Fruit fly (Drosophila melanogaster): ENCODE data around the gene CG15631.

Gene CG15631

DNA sequence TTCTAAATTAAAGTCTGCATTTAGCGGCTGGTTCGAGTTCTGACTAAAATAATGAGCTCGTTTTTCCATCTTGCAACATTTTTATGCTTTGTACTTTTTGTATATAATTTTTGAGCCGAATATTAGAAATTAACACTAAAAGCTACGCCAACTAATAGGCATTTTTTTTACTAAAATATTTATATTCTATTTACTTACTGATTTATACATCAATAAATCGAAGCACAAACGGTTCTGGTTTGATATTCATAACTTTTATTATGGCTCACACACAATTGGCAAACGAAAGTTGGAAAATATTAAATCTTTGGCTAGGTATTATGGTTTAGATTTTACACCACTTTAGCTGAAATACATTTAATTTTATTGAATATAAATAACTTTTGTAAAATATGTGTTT, at the start of gene CG15631:
Gene CG15631, minus strand, starts transcription at position 101 of the 400 bp plus-strand sequence.
- TF ChIP-seq h (optimal IDR thresholded peaks at IDR 0.05) (no peak), ttk (optimal IDR thresholded peaks at IDR 0.05) (no peak), Myc (optimal IDR thresholded peaks at IDR 0.05) (no peak), insv (optimal IDR thresholded peaks at IDR 0.05) (no peak), psq (optimal IDR thresholded peaks at IDR 0.05) (no peak), Sin3A (optimal IDR thresholded peaks at IDR 0.05) (no peak)

DNA sequence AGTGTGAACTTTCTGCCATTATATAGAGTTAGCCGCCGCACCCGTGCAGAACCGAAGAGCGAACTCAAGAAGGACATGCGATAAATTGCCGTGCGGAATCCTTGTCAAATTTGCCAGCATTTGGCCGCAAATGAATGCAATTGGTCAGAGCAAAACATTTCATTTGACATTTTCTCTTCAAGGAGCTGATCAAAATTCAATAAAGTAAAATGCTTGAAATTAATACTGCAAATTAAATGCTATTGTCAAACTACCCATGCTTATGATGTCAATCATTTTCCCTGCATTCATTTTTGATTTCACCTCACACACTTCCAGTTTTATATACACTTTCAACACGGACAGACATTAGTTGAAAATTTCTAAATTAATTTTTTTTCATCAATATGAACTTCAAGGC, 28.3 kb upstream of the CG15631 start, which contains the start of gene CG42523:
Gene CG42523, plus strand, starts transcription at position 301 of the 400 bp plus-strand sequence.
- TF ChIP-seq Myc (optimal IDR thresholded peaks at IDR 0.05) = no peak
- TF ChIP-seq psq (optimal IDR thresholded peaks at IDR 0.05) = no peak

DNA sequence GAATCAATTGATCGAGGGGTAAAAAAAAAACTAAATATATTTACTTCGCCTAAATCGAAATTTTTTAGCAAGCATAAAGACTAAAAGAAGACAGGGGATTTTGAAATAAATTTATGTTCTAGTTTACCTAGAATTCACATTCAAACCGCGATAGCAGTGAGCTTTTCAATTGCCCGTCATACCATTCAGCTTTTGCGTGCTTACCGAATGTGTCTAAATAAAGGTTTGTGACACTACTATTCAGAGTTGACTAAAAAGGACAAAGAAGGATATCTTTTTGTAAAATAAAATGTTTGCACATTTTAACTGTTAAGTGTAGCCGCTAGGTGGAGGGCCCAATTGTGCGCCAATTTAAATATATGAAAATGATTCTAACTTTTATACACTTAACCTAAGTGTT, 8.2 kb downstream of the CG15631 start:
- TF ChIP-seq ttk (optimal IDR thresholded peaks at IDR 0.05) (no peak), Sin3A (optimal IDR thresholded peaks at IDR 0.05) (no peak), Myc (optimal IDR thresholded peaks at IDR 0.05) (no peak), h (optimal IDR thresholded peaks at IDR 0.05) (no peak), psq (optimal IDR thresholded peaks at IDR 0.05) (no peak), insv (optimal IDR thresholded peaks at IDR 0.05) (no peak)

DNA sequence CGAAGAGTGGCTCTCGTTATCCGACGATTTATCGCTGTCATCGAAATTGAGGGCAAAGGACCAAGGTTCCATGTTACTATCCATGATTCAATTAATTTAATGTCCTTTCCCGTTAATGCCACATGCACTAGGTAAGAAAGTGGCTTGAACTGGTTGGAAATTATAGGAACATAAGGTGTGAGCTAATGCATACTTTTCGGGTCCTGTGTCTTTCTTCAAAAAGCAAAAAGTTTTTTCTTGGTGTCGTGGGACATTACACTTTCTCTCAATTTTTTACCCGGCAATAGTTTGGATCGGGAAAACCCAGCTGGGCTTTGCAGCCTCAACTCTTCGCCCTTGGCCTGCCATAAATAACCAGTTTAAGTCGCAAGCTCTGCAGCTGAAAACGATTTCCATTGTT, 32.9 kb downstream of the CG15631 start, which contains the start of gene Taf12L:
Gene Taf12L, minus strand, starts transcription at position 101 of the 400 bp plus-strand sequence.
- TF ChIP-seq Myc (optimal IDR thresholded peaks at IDR 0.05) = no peak
- TF ChIP-seq psq (optimal IDR thresholded peaks at IDR 0.05) = no peak
- no peak for TF ChIP-seq h (optimal IDR thresholded peaks at IDR 0.05)
- no peak for TF ChIP-seq Sin3A (optimal IDR thresholded peaks at IDR 0.05)
- no peak for TF ChIP-seq ttk (optimal IDR thresholded peaks at IDR 0.05)
- no peak for TF ChIP-seq insv (optimal IDR thresholded peaks at IDR 0.05)

DNA sequence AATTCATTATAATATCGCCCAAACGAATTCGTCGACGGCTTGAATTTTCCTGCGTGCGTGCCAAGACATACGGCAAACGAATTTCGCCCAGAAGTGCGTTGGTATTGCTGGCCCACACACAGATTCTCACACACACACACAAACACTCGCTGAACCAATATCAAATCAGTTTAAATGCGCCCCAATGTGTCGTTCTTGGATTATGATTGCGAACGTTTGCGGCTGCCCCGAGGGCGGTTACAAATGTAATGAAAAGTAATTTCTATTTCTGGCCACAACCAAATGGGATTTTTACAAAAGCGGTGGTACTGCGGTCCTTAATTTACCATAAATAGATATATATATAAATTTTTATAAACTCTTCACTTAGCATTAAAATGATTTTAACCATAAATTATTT, 35.4 kb downstream of the CG15631 start:
- no peak for TF ChIP-seq Myc (optimal IDR thresholded peaks at IDR 0.05)
- TF ChIP-seq psq (optimal IDR thresholded peaks at IDR 0.05) = no peak
- TF ChIP-seq h (optimal IDR thresholded peaks at IDR 0.05) = no peak
- no peak for TF ChIP-seq Sin3A (optimal IDR thresholded peaks at IDR 0.05)
- TF ChIP-seq ttk (optimal IDR thresholded peaks at IDR 0.05) = no peak
- no peak for TF ChIP-seq insv (optimal IDR thresholded peaks at IDR 0.05)

DNA sequence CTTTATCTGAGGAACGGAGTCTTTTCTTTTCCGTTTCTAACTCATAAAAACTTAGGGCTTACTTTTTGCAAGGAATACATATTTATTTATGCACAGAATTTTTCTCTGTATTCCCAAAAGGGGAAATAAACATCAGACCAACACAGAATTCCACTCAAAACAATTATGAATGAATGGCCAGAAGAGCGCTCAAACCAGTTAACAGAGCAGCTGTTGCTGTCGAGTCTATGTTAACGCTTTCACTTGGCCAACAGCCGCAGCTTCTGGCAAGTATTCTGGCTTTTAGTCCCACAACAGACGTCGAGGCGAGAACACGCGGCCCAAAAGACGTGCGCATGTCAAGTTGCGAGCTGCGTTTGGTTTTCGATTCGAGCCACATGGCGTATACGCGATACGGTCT, 39.8 kb downstream of the CG15631 start, which contains the start of gene dcma:
Gene dcma, plus strand, starts transcription at position 301 of the 400 bp plus-strand sequence.
- TF ChIP-seq h (optimal IDR thresholded peaks at IDR 0.05) = no peak
- no peak for TF ChIP-seq Sin3A (optimal IDR thresholded peaks at IDR 0.05)
- no peak for TF ChIP-seq psq (optimal IDR thresholded peaks at IDR 0.05)
- TF ChIP-seq insv (optimal IDR thresholded peaks at IDR 0.05) = no peak
- no peak for TF ChIP-seq ttk (optimal IDR thresholded peaks at IDR 0.05)
- TF ChIP-seq Myc (optimal IDR thresholded peaks at IDR 0.05) = no peak

DNA sequence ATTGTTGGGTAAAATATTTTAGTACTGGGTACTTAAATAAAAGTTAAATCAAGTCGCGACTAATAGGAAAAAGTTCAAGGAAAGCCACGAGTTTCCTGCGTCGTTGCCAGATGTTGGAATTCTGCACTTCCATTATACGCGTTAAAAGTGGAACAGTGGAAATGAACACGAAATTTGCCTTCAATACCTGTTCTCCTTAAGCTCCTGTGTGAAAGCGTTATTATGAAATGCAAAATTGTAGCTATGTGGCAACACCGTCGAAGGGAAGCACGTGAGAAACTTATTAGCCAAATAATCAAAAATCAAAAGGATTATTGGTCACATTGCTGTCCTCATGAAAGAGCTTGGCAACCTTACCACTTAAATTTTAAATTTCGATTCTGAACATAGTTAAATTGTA, 43.7 kb downstream of the CG15631 start, which contains the start of gene CG3251:
Gene CG3251, minus strand, starts transcription at position 101 of the 400 bp plus-strand sequence.
- TF ChIP-seq Myc (optimal IDR thresholded peaks at IDR 0.05) (no peak), ttk (optimal IDR thresholded peaks at IDR 0.05) (no peak), h (optimal IDR thresholded peaks at IDR 0.05) (no peak), psq (optimal IDR thresholded peaks at IDR 0.05) (no peak), insv (optimal IDR thresholded peaks at IDR 0.05) (no peak), Sin3A (optimal IDR thresholded peaks at IDR 0.05) (no peak)

DNA sequence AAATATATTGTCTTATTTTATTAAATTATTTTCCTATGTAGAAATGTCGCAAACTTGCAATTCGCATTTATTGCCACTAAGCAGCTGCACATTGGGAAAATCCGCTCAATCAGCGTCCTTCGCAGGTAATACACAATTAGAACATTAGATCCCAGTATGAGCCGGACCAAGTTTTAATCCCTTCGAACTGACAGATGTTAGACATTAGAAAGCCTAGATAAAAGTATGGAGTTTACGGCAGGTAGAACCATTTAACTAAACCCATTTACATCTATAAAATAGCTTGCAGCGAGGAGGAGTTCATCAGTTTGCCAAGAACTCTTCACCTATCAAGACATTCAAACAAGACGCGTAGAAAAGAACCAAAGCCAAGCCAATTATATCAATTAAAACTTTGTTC, 47.0 kb downstream of the CG15631 start, which contains the start of gene Elba3:
Gene Elba3, plus strand, starts transcription at position 301 of the 400 bp plus-strand sequence.
- TF ChIP-seq h (optimal IDR thresholded peaks at IDR 0.05) = no peak
- TF ChIP-seq insv (optimal IDR thresholded peaks at IDR 0.05) = no peak
- TF ChIP-seq Sin3A (optimal IDR thresholded peaks at IDR 0.05) = no peak
- no peak for TF ChIP-seq Myc (optimal IDR thresholded peaks at IDR 0.05)
- TF ChIP-seq psq (optimal IDR thresholded peaks at IDR 0.05) = no peak
- no peak for TF ChIP-seq ttk (optimal IDR thresholded peaks at IDR 0.05)

DNA sequence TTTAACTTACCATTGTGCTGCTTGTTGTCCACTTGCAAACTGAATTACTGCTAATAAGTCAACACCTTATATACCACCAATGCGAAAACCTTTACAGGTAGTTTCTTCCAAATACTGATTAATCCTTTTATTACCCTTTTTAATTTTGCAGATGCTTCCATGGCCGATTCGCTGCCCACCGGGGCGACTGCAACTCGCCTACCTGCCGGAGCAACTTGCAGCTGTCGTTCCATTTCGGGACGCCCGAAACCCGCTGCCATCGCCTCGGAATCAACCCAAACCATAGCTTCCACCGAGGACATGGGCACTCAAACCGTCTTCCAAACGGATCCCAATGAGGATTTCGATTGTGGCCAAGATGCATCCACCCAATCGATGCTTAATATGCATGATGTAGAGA, 49.9 kb downstream of the CG15631 start, which contains the start of gene Elba1:
Gene Elba1, minus strand, starts transcription at position 101 of the 400 bp plus-strand sequence.
- TF ChIP-seq Sin3A (optimal IDR thresholded peaks at IDR 0.05) = no peak
- no peak for TF ChIP-seq psq (optimal IDR thresholded peaks at IDR 0.05)
- TF ChIP-seq Myc (optimal IDR thresholded peaks at IDR 0.05) = no peak
- no peak for TF ChIP-seq h (optimal IDR thresholded peaks at IDR 0.05)
- no peak for TF ChIP-seq ttk (optimal IDR thresholded peaks at IDR 0.05)
- TF ChIP-seq insv (optimal IDR thresholded peaks at IDR 0.05) = no peak

Data from Kc167 (cell line).